Fruit fly (Drosophila melanogaster): ENCODE measurements around the gene CG15579.

The CG15579 gene

dm6 chrX:4329809-4330208 lies 18.2 kb upstream of the CG15579 start (continued):
- TF ChIP-seq CG2120 (GFP tag; optimal IDR thresholded peaks at IDR 0.05) = peak; percentile 44
- no peak for TF ChIP-seq Myb (GFP tag; optimal IDR thresholded peaks at IDR 0.05)
- TF ChIP-seq Mes4 (GFP tag; optimal IDR thresholded peaks at IDR 0.05) = no peak
- TF ChIP-seq CG8290 (GFP tag; optimal IDR thresholded peaks at IDR 0.05) = no peak
- peak in 1 of 2 experiments; percentile 51 for TF ChIP-seq CG8290 (tag; optimal IDR thresholded peaks at IDR 0.05)
- TF ChIP-seq Ptx1 (GFP tag; IDR thresholded peaks at IDR 0.05) = 0 out of 2 replicates have a peak, but pooled peaks have one; percentile 21
- peak; percentile 17 for TF ChIP-seq gem (tag; optimal IDR thresholded peaks at IDR 0.05)
- no peak for TF ChIP-seq CG6175 (GFP tag; IDR thresholded peaks at IDR 0.05)
- peak; percentile 9 for TF ChIP-seq grau (tag; optimal IDR thresholded peaks at IDR 0.05)
- peak; percentile 8 for TF ChIP-seq Fer1 (GFP tag; optimal IDR thresholded peaks at IDR 0.05)
- peak; percentile 39 for TF ChIP-seq CG18599 (GFP tag; optimal IDR thresholded peaks at IDR 0.05)
- TF ChIP-seq tin (GFP tag; optimal IDR thresholded peaks at IDR 0.05) = peak; percentile 14
- peak; percentile 13 for TF ChIP-seq ind (GFP tag; optimal IDR thresholded peaks at IDR 0.05)
- peak; percentile 9 for TF ChIP-seq dmrt99B (tag; optimal IDR thresholded peaks at IDR 0.05)
- TF ChIP-seq Hmr (GFP tag; optimal IDR thresholded peaks at IDR 0.05) = peak; percentile 35
- peak; percentile 46 for TF ChIP-seq slbo (GFP tag; IDR thresholded peaks at IDR 0.05)

dm6 chrX:4329357-4329756 lies 17.8 kb upstream of the CG15579 start, which contains the start of gene CG12693:
Gene CG12693 (minus strand): TSS chrX:4329457.
- no peak for TF ChIP-seq CG11696 (GFP tag; IDR thresholded peaks at IDR 0.05)
- TF ChIP-seq eyg (GFP tag; optimal IDR thresholded peaks at IDR 0.05) = no peak
- no peak for TF ChIP-seq CG17829 (tag; optimal IDR thresholded peaks at IDR 0.05)
- TF ChIP-seq Tbp (GFP tag; optimal IDR thresholded peaks at IDR 0.05) = no peak
- no peak for TF ChIP-seq hth (optimal IDR thresholded peaks at IDR 0.05)
- TF ChIP-seq grn (GFP tag; optimal IDR thresholded peaks at IDR 0.05) = no peak
- no peak for TF ChIP-seq zfh2 (GFP tag; optimal IDR thresholded peaks at IDR 0.05)
- TF ChIP-seq Spps (tag; optimal IDR thresholded peaks at IDR 0.05) = no peak
- no peak for TF ChIP-seq CG16813 (GFP tag; IDR thresholded peaks at IDR 0.05; ENCODE audit: partially characterized antibody)
- no peak for TF ChIP-seq slou (GFP tag; optimal IDR thresholded peaks at IDR 0.05)
- no peak for TF ChIP-seq Deaf1 (tag; optimal IDR thresholded peaks at IDR 0.05)

- TF ChIP-seq Oaz (GFP tag; IDR thresholded peaks at IDR 0.05) (no peak), CG30403 (GFP tag; optimal IDR thresholded peaks at IDR 0.05) (no peak), CG9932 (GFP tag; IDR thresholded peaks at IDR 0.05) (no peak), en (GFP tag; optimal IDR thresholded peaks at IDR 0.05) (no peak), row (GFP tag; IDR thresholded peaks at IDR 0.05) (no peak), Sry-β (GFP tag; optimal IDR thresholded peaks at IDR 0.05) (no peak), CG6654 (GFP tag; optimal IDR thresholded peaks at IDR 0.05) (peak; percentile 71), CG6854 (GFP tag; optimal IDR thresholded peaks at IDR 0.05) (no peak), ERR (GFP tag; optimal IDR thresholded peaks at IDR 0.05) (no peak), CG2129 (GFP tag; IDR thresholded peaks at IDR 0.05; ENCODE audit: partially characterized antibody) (no peak), CG11696 (GFP tag; IDR thresholded peaks at IDR 0.05) (no peak), nom (GFP tag; optimal IDR thresholded peaks at IDR 0.05) (peak; percentile 3), CG6175 (GFP tag; IDR thresholded peaks at IDR 0.05) (no peak), CG31441 (GFP tag; IDR thresholded peaks at IDR 0.05) (no peak), CG17359 (tag; optimal IDR thresholded peaks at IDR 0.05) (no peak), tin (GFP tag; optimal IDR thresholded peaks at IDR 0.05) (no peak), Gug (GFP tag; IDR thresholded peaks at IDR 0.05) (no peak)
Measured at dm6 chrX:4325346-4325745, 13.7 kb upstream of the CG15579 start.

All from whole organism, embryonic.